Fruit fly (Drosophila melanogaster): ENCODE data around the gene CG11550.

CG11550 gene

dm6 chr3R:31698143-31698776 lies 18.6 kb upstream of the CG11550 start:
- no peak for TF ChIP-seq Hr96 (GFP tag; optimal IDR thresholded peaks at IDR 0.05)
- TF ChIP-seq Mnt (GFP tag; optimal IDR thresholded peaks at IDR 0.05) = no peak
- TF ChIP-seq Crg-1 (GFP tag; optimal IDR thresholded peaks at IDR 0.05) = no peak
- no peak for TF ChIP-seq cic (GFP tag; optimal IDR thresholded peaks at IDR 0.05)
- no peak for TF ChIP-seq kay (GFP tag; ENCODE audit: borderline replicate concordance)
- no peak for TF ChIP-seq CG5204 (GFP tag; optimal IDR thresholded peaks at IDR 0.05)
- TF ChIP-seq CG14711 (tag; optimal IDR thresholded peaks at IDR 0.05) = no peak
- no peak for TF ChIP-seq cnc (optimal IDR thresholded peaks at IDR 0.05)
- no peak for TF ChIP-seq pad (GFP tag; optimal IDR thresholded peaks at IDR 0.05)
- TF ChIP-seq CG7101 (tag; optimal IDR thresholded peaks at IDR 0.05) = no peak
- no peak for TF ChIP-seq CG11617 (GFP tag; optimal IDR thresholded peaks at IDR 0.05)
- no peak for TF ChIP-seq Clk (GFP tag; optimal IDR thresholded peaks at IDR 0.05)
- no peak for TF ChIP-seq CG12768 (GFP tag; optimal IDR thresholded peaks at IDR 0.05)
- TF ChIP-seq CG33017 (tag; optimal IDR thresholded peaks at IDR 0.05) = no peak
- no peak for TF ChIP-seq CG1620 (GFP tag; optimal IDR thresholded peaks at IDR 0.05)
- TF ChIP-seq tj (GFP tag; optimal IDR thresholded peaks at IDR 0.05) = no peak
- no peak for TF ChIP-seq ovo (GFP tag; optimal IDR thresholded peaks at IDR 0.05)
- TF ChIP-seq bab1 (GFP tag; optimal IDR thresholded peaks at IDR 0.05) = no peak

dm6 chr3R:31697606-31698005 lies 17.9 kb upstream of the CG11550 start:
- TF ChIP-seq CG12768 (GFP tag; optimal IDR thresholded peaks at IDR 0.05) (no peak), pad (GFP tag; optimal IDR thresholded peaks at IDR 0.05) (no peak), toe (GFP tag; optimal IDR thresholded peaks at IDR 0.05) (no peak), bab1 (GFP tag; optimal IDR thresholded peaks at IDR 0.05) (no peak), CG7045 (GFP tag; optimal IDR thresholded peaks at IDR 0.05) (no peak), CG33017 (tag; optimal IDR thresholded peaks at IDR 0.05) (no peak), Mnt (GFP tag; optimal IDR thresholded peaks at IDR 0.05) (no peak), cnc (optimal IDR thresholded peaks at IDR 0.05) (no peak), CG7101 (tag; optimal IDR thresholded peaks at IDR 0.05) (no peak), Crg-1 (GFP tag; optimal IDR thresholded peaks at IDR 0.05) (no peak), tj (GFP tag; optimal IDR thresholded peaks at IDR 0.05) (no peak), CG5204 (GFP tag; optimal IDR thresholded peaks at IDR 0.05) (no peak), Hr96 (GFP tag; optimal IDR thresholded peaks at IDR 0.05) (no peak), kay (GFP tag; ENCODE audit: borderline replicate concordance) (no peak), CG14711 (tag; optimal IDR thresholded peaks at IDR 0.05) (no peak), cic (GFP tag; optimal IDR thresholded peaks at IDR 0.05) (no peak)

dm6 chr3R:31696664-31697063 lies 17.0 kb upstream of the CG11550 start:
- TF ChIP-seq cic (GFP tag; optimal IDR thresholded peaks at IDR 0.05) (no peak), CG7101 (tag; optimal IDR thresholded peaks at IDR 0.05) (no peak), Clk (GFP tag; optimal IDR thresholded peaks at IDR 0.05) (no peak), CG14711 (tag; optimal IDR thresholded peaks at IDR 0.05) (no peak), CG33017 (tag; optimal IDR thresholded peaks at IDR 0.05) (no peak), CG11617 (GFP tag; optimal IDR thresholded peaks at IDR 0.05) (no peak), kay (GFP tag; ENCODE audit: borderline replicate concordance) (no peak)

DNA sequence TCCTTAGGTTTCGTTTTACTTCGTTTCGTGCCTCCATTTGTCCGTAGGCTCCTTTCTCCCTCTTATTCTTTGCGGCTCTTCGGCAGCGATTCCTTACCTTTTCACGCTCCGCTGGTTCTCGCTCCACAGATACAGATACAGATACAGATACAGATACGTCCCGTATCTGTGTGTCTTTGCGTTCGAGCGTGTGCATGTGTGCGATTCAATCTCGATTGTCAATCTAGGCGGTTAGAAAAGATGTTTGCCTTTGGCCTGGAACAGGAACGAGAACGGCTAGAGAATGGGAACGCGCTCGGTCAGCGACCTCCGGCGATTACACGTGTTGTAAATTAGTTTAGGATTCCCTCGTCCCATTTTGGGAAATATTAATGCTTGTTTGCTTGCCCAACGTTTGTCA lies 10.8 kb upstream of the CG11550 start:
- no peak for TF ChIP-seq CG7045 (GFP tag; optimal IDR thresholded peaks at IDR 0.05)
- no peak for TF ChIP-seq pad (GFP tag; optimal IDR thresholded peaks at IDR 0.05)
- TF ChIP-seq ovo (GFP tag; optimal IDR thresholded peaks at IDR 0.05) = no peak
- TF ChIP-seq cnc (optimal IDR thresholded peaks at IDR 0.05) = no peak
- no peak for TF ChIP-seq cic (GFP tag; optimal IDR thresholded peaks at IDR 0.05)
- no peak for TF ChIP-seq CG33017 (tag; optimal IDR thresholded peaks at IDR 0.05)
- no peak for TF ChIP-seq CG5204 (GFP tag; optimal IDR thresholded peaks at IDR 0.05)
- no peak for TF ChIP-seq CG11617 (GFP tag; optimal IDR thresholded peaks at IDR 0.05)
- no peak for TF ChIP-seq bab1 (GFP tag; optimal IDR thresholded peaks at IDR 0.05)
- no peak for TF ChIP-seq Mnt (GFP tag; optimal IDR thresholded peaks at IDR 0.05)
- TF ChIP-seq Clk (GFP tag; optimal IDR thresholded peaks at IDR 0.05) = no peak
- TF ChIP-seq CG14711 (tag; optimal IDR thresholded peaks at IDR 0.05) = no peak
- no peak for TF ChIP-seq CG7101 (tag; optimal IDR thresholded peaks at IDR 0.05)
- no peak for TF ChIP-seq toe (GFP tag; optimal IDR thresholded peaks at IDR 0.05)
- no peak for TF ChIP-seq kay (GFP tag; ENCODE audit: borderline replicate concordance)

DNA sequence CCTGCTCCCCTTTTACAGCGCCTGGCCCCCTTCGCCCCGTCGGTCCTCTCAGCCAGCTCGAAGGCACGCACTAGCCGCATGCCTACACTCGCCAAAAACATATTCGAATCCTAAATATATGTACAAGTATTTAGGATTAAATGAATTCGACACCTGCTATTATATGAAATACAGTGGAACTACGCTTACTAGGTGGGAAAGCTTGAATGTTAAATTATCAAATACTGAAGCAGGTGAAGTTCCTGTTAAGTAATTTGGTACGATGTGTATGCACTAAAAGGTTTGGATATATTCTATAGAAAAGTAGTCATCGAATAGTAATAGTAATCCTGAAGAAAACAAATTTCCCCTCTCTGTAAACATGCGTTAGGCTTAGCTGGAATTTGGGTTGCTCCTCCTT lies 10.0 kb upstream of the CG11550 start:
- TF ChIP-seq pad (GFP tag; optimal IDR thresholded peaks at IDR 0.05) (no peak), CG11617 (GFP tag; optimal IDR thresholded peaks at IDR 0.05) (no peak), Hr96 (GFP tag; optimal IDR thresholded peaks at IDR 0.05) (no peak), CG7101 (tag; optimal IDR thresholded peaks at IDR 0.05) (no peak), CG14711 (tag; optimal IDR thresholded peaks at IDR 0.05) (no peak), CG5204 (GFP tag; optimal IDR thresholded peaks at IDR 0.05) (no peak), tj (GFP tag; optimal IDR thresholded peaks at IDR 0.05) (no peak), CG33017 (tag; optimal IDR thresholded peaks at IDR 0.05) (no peak), kay (GFP tag; ENCODE audit: borderline replicate concordance) (no peak), cic (GFP tag; optimal IDR thresholded peaks at IDR 0.05) (no peak), toe (GFP tag; optimal IDR thresholded peaks at IDR 0.05) (no peak), cnc (optimal IDR thresholded peaks at IDR 0.05) (no peak), Clk (GFP tag; optimal IDR thresholded peaks at IDR 0.05) (no peak), Mnt (GFP tag; optimal IDR thresholded peaks at IDR 0.05) (no peak), CG12768 (GFP tag; optimal IDR thresholded peaks at IDR 0.05) (no peak)
